Fruit fly (Drosophila melanogaster) whole organism, embryonic: ENCODE results near the gene Dnai2.

Experiments
- Ada2b ChIP-seq: fragments of 200-800 bp; sonication (Bioruptor generic); IDR thresholded peaks from 2 replicates; pipeline ENCODE4 v1.3.6; 2022; ENCODE audit warnings: missing biosample characterization, missing genetic modification characterization
- Adf1 ChIP-seq: fragments of 200-800 bp; sonication (Bioruptor generic); IDR thresholded peaks from 2 replicates; pipeline ENCODE4 v1.3.6; 2022; ENCODE audit warnings: missing biosample characterization, missing genetic modification characterization
- Awh ChIP-seq: fragments of 200-800 bp; sonication (Bioruptor generic); IDR thresholded peaks from 2 replicates; pipeline ENCODE4, ENCODE4 v1.3.6; 2022; ENCODE audit warnings: missing biosample characterization, missing genetic modification characterization
- B-H2 ChIP-seq: fragments of 200-800 bp; sonication (Bioruptor generic); optimal IDR thresholded peaks from 2 replicates; lab custom pipeline; 2018; ENCODE audit warnings: missing biosample characterization, mild to moderate bottlenecking, missing genetic modification characterization
- CG10147 ChIP-seq: fragments of 200-800 bp; sonication (Bioruptor generic); optimal IDR thresholded peaks from 2 replicates; lab custom pipeline; 2019; ENCODE audit warnings: missing biosample characterization, mild to moderate bottlenecking, missing genetic modification characterization, moderate library complexity
- CG11696 ChIP-seq: fragments of 200-800 bp; sonication (Bioruptor generic); IDR thresholded peaks from 2 replicates; pipeline ENCODE4 v1.3.6; 2022; ENCODE audit warnings: missing biosample characterization, missing genetic modification characterization
- CG12071 ChIP-seq: fragments of 200-800 bp; sonication (Bioruptor generic); optimal IDR thresholded peaks from 3 replicates; lab custom pipeline; 2018; ENCODE audit warnings: missing biosample characterization, mild to moderate bottlenecking, missing genetic modification characterization
- CG12219 ChIP-seq: fragments of 200-800 bp; sonication (Bioruptor generic); optimal IDR thresholded peaks from 3 replicates; lab custom pipeline; 2018; ENCODE audit warnings: missing biosample characterization, mild to moderate bottlenecking, missing genetic modification characterization
- CG12744 ChIP-seq: fragments of 200-800 bp; sonication (Bioruptor generic); optimal IDR thresholded peaks from 2 replicates; lab custom pipeline; 2016; ENCODE audit warnings: missing biosample characterization, missing genetic modification characterization
- CG14965 ChIP-seq: fragments of 200-800 bp; sonication (Bioruptor generic); optimal IDR thresholded peaks from 2 replicates; lab custom pipeline; 2016; ENCODE audit warnings: missing biosample characterization, missing genetic modification characterization, borderline replicate concordance
- CG15601 ChIP-seq: fragments of 200-800 bp; sonication (Bioruptor generic); optimal IDR thresholded peaks from 3 replicates; lab custom pipeline; 2019; ENCODE audit warnings: missing biosample characterization, mild to moderate bottlenecking, missing genetic modification characterization, moderate library complexity
- CG17359 ChIP-seq: fragments of 200-800 bp; sonication (Bioruptor generic); optimal IDR thresholded peaks from 3 replicates; lab custom pipeline; 2018; ENCODE audit warnings: missing biosample characterization, mild to moderate bottlenecking, missing genetic modification characterization, moderate library complexity
- CG3281 ChIP-seq: fragments of 200-800 bp; sonication (Bioruptor generic); optimal IDR thresholded peaks from 3 replicates; lab custom pipeline; 2017; ENCODE audit warnings: missing biosample characterization, mild to moderate bottlenecking, missing genetic modification characterization
- CG5180 ChIP-seq: fragments of 200-800 bp; sonication (Bioruptor generic); optimal IDR thresholded peaks from 3 replicates; lab custom pipeline; 2017; ENCODE audit warnings: missing biosample characterization, missing genetic modification characterization, mild to moderate bottlenecking, moderate library complexity, missing genetic modification reagents
- CG6254 ChIP-seq: fragments of 200-800 bp; sonication (Bioruptor generic); optimal IDR thresholded peaks from 3 replicates; lab custom pipeline; 2017; ENCODE audit warnings: mild to moderate bottlenecking, missing biosample characterization, missing genetic modification reagents, missing genetic modification characterization
- CG6683 ChIP-seq: fragments of 200-800 bp; sonication (Bioruptor generic); optimal IDR thresholded peaks from 2 replicates; lab custom pipeline; 2017; ENCODE audit warnings: missing biosample characterization, mild to moderate bottlenecking, missing genetic modification characterization, missing genetic modification reagents
- CG8359 ChIP-seq: fragments of 200-800 bp; sonication (Bioruptor generic); optimal IDR thresholded peaks from 2 replicates; lab custom pipeline; 2017; ENCODE audit warnings: missing biosample characterization, mild to moderate bottlenecking, missing genetic modification characterization, borderline replicate concordance
- CG8478 ChIP-seq: fragments of >200 bp; optimal IDR thresholded peaks from 2 replicates; lab custom pipeline; 2018
- CG8924 ChIP-seq: fragments of 200-800 bp; optimal IDR thresholded peaks from 3 replicates; lab custom pipeline; 2019; ENCODE audit warnings: missing biosample characterization, mild to moderate bottlenecking, missing genetic modification characterization, moderate library complexity
- H2.0 ChIP-seq: fragments of 200-800 bp; sonication (Bioruptor generic); IDR thresholded peaks from 2 replicates; pipeline ENCODE4 v1.3.6; 2022; ENCODE audit warnings: missing biosample characterization, missing genetic modification characterization
- Hey ChIP-seq: fragments of 200-800 bp; sonication (Bioruptor generic); optimal IDR thresholded peaks from 3 replicates; lab custom pipeline; 2018; ENCODE audit warnings: missing biosample characterization, mild to moderate bottlenecking, missing genetic modification characterization
- Hr39 ChIP-seq: fragments of >200 bp; optimal IDR thresholded peaks from 2 replicates; lab custom pipeline; 2017
- Nf-YB ChIP-seq: fragments of 200-800 bp; sonication (Bioruptor generic); optimal IDR thresholded peaks from 3 replicates; lab custom pipeline; 2019; ENCODE audit warnings: missing biosample characterization, mild to moderate bottlenecking, missing genetic modification characterization, moderate library complexity
- Rx ChIP-seq: fragments of 200-800 bp; sonication (Bioruptor generic); IDR thresholded peaks from 2 replicates; pipeline ENCODE4 v1.3.6; 2022; ENCODE audit warnings: missing biosample characterization, missing genetic modification characterization
- Scr ChIP-seq: fragments of 200-800 bp; sonication (Bioruptor generic); IDR thresholded peaks from 2 replicates; pipeline ENCODE4 v1.3.6; 2022; ENCODE audit warnings: missing biosample characterization, missing genetic modification characterization; ENCODE audit not compliant: partially characterized antibody
- Spps ChIP-seq: fragments of 200-800 bp; sonication (Bioruptor generic); optimal IDR thresholded peaks from 2 replicates; lab custom pipeline; 2018; ENCODE audit warnings: missing biosample characterization, mild to moderate bottlenecking, missing genetic modification characterization
- ac ChIP-seq: fragments of 200-800 bp; sonication (Bioruptor generic); optimal IDR thresholded peaks from 3 replicates; lab custom pipeline; 2017; ENCODE audit warnings: missing biosample characterization, mild to moderate bottlenecking, missing genetic modification characterization
- bab2 ChIP-seq: fragments of 200-800 bp; sonication (Bioruptor generic); optimal IDR thresholded peaks from 2 replicates; lab custom pipeline; 2016; ENCODE audit warnings: missing biosample characterization, missing genetic modification characterization
- danr ChIP-seq: fragments of 200-800 bp; sonication (Bioruptor generic); IDR thresholded peaks from 2 replicates; pipeline ENCODE4 v1.3.6; 2022; ENCODE audit warnings: missing biosample characterization, missing genetic modification characterization
- dimm ChIP-seq: fragments of 200-800 bp; sonication (Bioruptor generic); IDR thresholded peaks from 2 replicates; pipeline ENCODE4 v1.3.6; 2022; ENCODE audit warnings: missing biosample characterization, missing genetic modification characterization
- emc ChIP-seq: fragments of 200-800 bp; sonication (Bioruptor generic); optimal IDR thresholded peaks from 2 replicates; lab custom pipeline; 2016; ENCODE audit warnings: missing biosample characterization, missing genetic modification characterization
- eve ChIP-seq, 2 experiments: fragments of >200 bp; optimal IDR thresholded peaks; 2 replicates each; lab custom pipeline; 2017; ENCODE audit warnings: missing biosample characterization in 2 of 2, missing genetic modification characterization in 2 of 2
- gsb ChIP-seq: fragments of 200-800 bp; sonication (Bioruptor generic); IDR thresholded peaks from 2 replicates; pipeline ENCODE4 v1.3.6; 2022; ENCODE audit warnings: missing biosample characterization, missing genetic modification characterization
- gsb-n ChIP-seq: fragments of 200-800 bp; sonication (Bioruptor generic); optimal IDR thresholded peaks from 3 replicates; lab custom pipeline; 2018; ENCODE audit warnings: missing biosample characterization, mild to moderate bottlenecking, missing genetic modification characterization
- lola ChIP-seq, 3 experiments: fragments of >200 bp in 2 of 3; fragments of 200-800 bp in 1 of 3; sonication (Bioruptor generic) in 1 of 3; optimal IDR thresholded peaks; 2 replicates each; lab custom pipeline; 2017 to 2019; ENCODE audit warnings: missing biosample characterization in 3 of 3, missing genetic modification characterization in 3 of 3, mild to moderate bottlenecking in 1 of 3, moderate library complexity in 1 of 3
- luna ChIP-seq: fragments of 200-800 bp; sonication (Bioruptor generic); optimal IDR thresholded peaks from 2 replicates; lab custom pipeline; 2016; ENCODE audit warnings: missing biosample characterization, missing genetic modification characterization
- mam ChIP-seq: fragments of 200-800 bp; sonication (Bioruptor generic); optimal IDR thresholded peaks from 3 replicates; lab custom pipeline; 2016; ENCODE audit warnings: missing biosample characterization, missing genetic modification characterization
- nerfin-2 ChIP-seq: fragments of 200-800 bp; sonication (Bioruptor generic); IDR thresholded peaks from 2 replicates; pipeline ENCODE4 v1.3.6; 2022; ENCODE audit warnings: missing biosample characterization, missing genetic modification characterization; ENCODE audit not compliant: partially characterized antibody
- nom ChIP-seq: fragments of 200-800 bp; sonication (Bioruptor generic); optimal IDR thresholded peaks from 2 replicates; lab custom pipeline; 2017; ENCODE audit warnings: missing biosample characterization, missing genetic modification characterization, mild to moderate bottlenecking, moderate library complexity, missing genetic modification reagents
- odd ChIP-seq: fragments of 200-800 bp; sonication (Bioruptor generic); optimal IDR thresholded peaks from 2 replicates; lab custom pipeline; 2017; ENCODE audit warnings: missing biosample characterization, mild to moderate bottlenecking, missing genetic modification characterization
- org-1 ChIP-seq: fragments of 200-800 bp; sonication (Bioruptor generic); optimal IDR thresholded peaks from 2 replicates; lab custom pipeline; 2017; ENCODE audit warnings: missing biosample characterization, missing genetic modification characterization
- phol ChIP-seq: fragments of 200-800 bp; sonication (Bioruptor generic); optimal IDR thresholded peaks from 3 replicates; lab custom pipeline; 2018; ENCODE audit warnings: missing biosample characterization, mild to moderate bottlenecking, missing genetic modification characterization, moderate library complexity
- row ChIP-seq: fragments of 200-800 bp; sonication (Bioruptor generic); IDR thresholded peaks from 3 replicates; pipeline ENCODE4 v1.3.6; 2022; ENCODE audit warnings: missing biosample characterization, missing genetic modification characterization
- salm ChIP-seq: fragments of 200-800 bp; sonication (Bioruptor generic); optimal IDR thresholded peaks from 2 replicates; lab custom pipeline; 2018; ENCODE audit warnings: missing biosample characterization, mild to moderate bottlenecking, missing genetic modification characterization
- shn ChIP-seq: fragments of 200-800 bp; sonication (Bioruptor generic); optimal IDR thresholded peaks from 3 replicates; lab custom pipeline; 2016; ENCODE audit warnings: missing biosample characterization, missing genetic modification characterization
- sima ChIP-seq: fragments of 200-800 bp; sonication (Bioruptor generic); optimal IDR thresholded peaks from 2 replicates; lab custom pipeline; 2016; ENCODE audit warnings: missing biosample characterization, missing genetic modification characterization
- sug ChIP-seq: fragments of 200-800 bp; optimal IDR thresholded peaks from 2 replicates; lab custom pipeline; 2019; ENCODE audit warnings: missing biosample characterization, mild to moderate bottlenecking, missing genetic modification characterization, moderate library complexity
- tio ChIP-seq: fragments of 200-800 bp; sonication (Bioruptor generic); optimal IDR thresholded peaks from 2 replicates; lab custom pipeline; 2017; ENCODE audit warnings: missing biosample characterization, missing genetic modification characterization, inconsistent platforms
- tll ChIP-seq, 2 experiments: fragments of 200-800 bp in 1 of 2; fragments of >200 bp in 1 of 2; sonication (Bioruptor generic) in 1 of 2; optimal IDR thresholded peaks; 2 replicates each; lab custom pipeline; 2017 to 2019; ENCODE audit warnings: missing biosample characterization in 2 of 2, missing genetic modification characterization in 2 of 2, mild to moderate bottlenecking in 1 of 2, moderate library complexity in 1 of 2
- trh ChIP-seq: fragments of 200-800 bp; sonication (Bioruptor generic); optimal IDR thresholded peaks from 2 replicates; lab custom pipeline; 2016; ENCODE audit warnings: missing biosample characterization, missing genetic modification characterization
- vvl ChIP-seq: fragments of 200-800 bp; sonication (Bioruptor generic); IDR thresholded peaks from 2 replicates; pipeline ENCODE4 v1.3.6; 2022; ENCODE audit warnings: missing biosample characterization, missing genetic modification characterization

Dnai2 gene

DNA sequence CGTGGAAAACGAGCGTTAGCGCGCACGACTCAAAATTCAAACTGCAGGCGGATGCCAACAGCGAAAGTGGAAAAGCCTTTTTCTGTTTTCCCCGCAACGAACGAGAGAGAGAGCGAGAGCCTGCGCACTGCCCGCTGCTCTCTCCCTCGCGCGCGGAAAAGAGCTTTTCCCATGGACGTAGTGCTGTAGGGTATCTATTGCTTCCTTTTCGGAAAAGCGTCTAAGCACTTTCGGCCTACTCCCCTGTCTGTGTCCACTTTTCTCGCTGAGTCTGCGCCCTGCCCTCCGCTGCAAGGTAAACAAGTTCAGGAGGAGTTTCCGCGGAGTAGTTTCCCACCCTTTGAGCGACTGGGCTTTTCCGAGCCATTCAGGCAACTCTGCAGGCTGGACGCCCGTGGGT, 18.8 kb downstream of the Dnai2 start, which contains the start of gene CG32085 (continued):
- TF ChIP-seq trh (GFP tag; lab: Kevin White, UChicago) (no peak), CG14965 (GFP tag; lab: Kevin White, UChicago) (no peak), CG11696 (no peak), Awh (GFP tag; lab: Robert Waterston, UW) (peak; percentile 55), bab2 (GFP tag; lab: Kevin White, UChicago) (peak; percentile 33), CG12744 (no peak), org-1 (peak; percentile 23), CG15601 (tag; lab: Kevin White, UChicago) (no peak), CG12071 (peak; percentile 69), ac (GFP tag; lab: Kevin White, UChicago) (no peak), CG6254 (GFP tag; lab: Kevin White, UChicago) (no peak), lola (GFP tag; optimal IDR thresholded peaks at IDR 0.05; lab: Kevin White, UChicago) (no peak), emc (GFP tag; lab: Kevin White, UChicago) (no peak), Hey (peak; percentile 40), gsb-n (tag; lab: Kevin White, UChicago) (no peak), Rx (peak; percentile 53), Nf-YB (GFP tag; lab: Kevin White, UChicago) (no peak), nom (GFP tag; lab: Kevin White, UChicago) (no peak), CG8359 (GFP tag; lab: Kevin White, UChicago) (no peak), gsb (0 out of 2 replicates have a peak, but pooled peaks have one; percentile 49), sima (no peak), eve (GFP tag; optimal IDR thresholded peaks at IDR 0.05; lab: Kevin White, UChicago) (no peak), Scr (peak; percentile 14; the same call in 1 of the 2 replicates), CG6683 (peak; percentile 44), CG17359 (tag; lab: Kevin White, UChicago) (peak; percentile 54), mam (peak; percentile 80), Hr39 (lab: Kevin White, UChicago) (no peak), phol (tag; lab: Kevin White, UChicago) (no peak), tll (GFP tag; optimal IDR thresholded peaks at IDR 0.05; lab: Kevin White, UChicago) (no peak), danr (GFP tag; lab: Robert Waterston, UW) (no peak), salm (tag; lab: Kevin White, UChicago) (no peak), Adf1 (GFP tag; lab: Robert Waterston, UW) (peak; percentile 41; the same call in 1 of the 2 replicates), CG3281 (GFP tag; lab: Kevin White, UChicago) (peak; percentile 66), vvl (peak; percentile 82), CG10147 (peak; percentile 30), nerfin-2 (GFP tag; lab: Robert Waterston, UW) (no peak), CG8924 (tag; lab: Kevin White, UChicago) (peak; percentile 35), row (GFP tag; lab: Robert Waterston, UW) (peak; percentile 74), Ada2b (GFP tag; lab: Robert Waterston, UW) (peak; percentile 60; the same call in 1 of the 2 replicates), CG5180 (GFP tag; lab: Kevin White, UChicago) (peak; percentile 43), shn (peak; percentile 42), odd (GFP tag; lab: Kevin White, UChicago) (peak; percentile 5), CG12219 (GFP tag; lab: Kevin White, UChicago) (peak; percentile 13), tio (GFP tag; lab: Kevin White, UChicago) (no peak), B-H2 (peak; percentile 48), H2.0 (peak; percentile 36; the same call in 1 of the 2 replicates), Spps (no peak), luna (GFP tag; lab: Kevin White, UChicago) (no peak), sug (peak; percentile 5), CG8478 (no peak), dimm (no peak)
